Worm (Caenorhabditis elegans) whole organism, L1 larva: ENCODE measurements around the gene srbc-67.

ENCODE experiments used
- C34B4.2 ChIP-seq: sonication (generic microtip); optimal IDR thresholded peaks from 2 replicates; lab custom pipeline; 2017; ENCODE audit warnings: mild to moderate bottlenecking, missing genetic modification characterization, missing compliant biosample characterization
- Y116A8C.19 ChIP-seq: sonication (generic microtip); optimal IDR thresholded peaks from 2 replicates; lab custom pipeline; 2016; ENCODE audit warnings: missing compliant biosample characterization, missing genetic modification characterization, borderline replicate concordance
- aha-1 ChIP-seq: fragments of 150-350 bp; optimal IDR thresholded peaks from 2 replicates; lab custom pipeline; 2014; ENCODE audit warnings: missing biosample characterization, missing genetic modification characterization
- alr-1 ChIP-seq: fragments of 200-800 bp; sonication (Bioruptor generic); optimal IDR thresholded peaks from 2 replicates; lab custom pipeline; 2018; ENCODE audit warnings: borderline replicate concordance, mild to moderate bottlenecking, missing genetic modification characterization, missing compliant biosample characterization
- aly-2 ChIP-seq: fragments of 150-350 bp; optimal IDR thresholded peaks from 2 replicates; lab custom pipeline; 2014; ENCODE audit warnings: missing biosample characterization, missing genetic modification characterization
- ama-1 ChIP-seq: fragments of 150-350 bp; optimal IDR thresholded peaks from 2 replicates; lab custom pipeline; 2014
- blmp-1 ChIP-seq: fragments of 150-350 bp; optimal IDR thresholded peaks from 2 replicates; lab custom pipeline; 2014; ENCODE audit warnings: missing biosample characterization, missing genetic modification characterization
- ceh-8 ChIP-seq: fragments of 200-800 bp; sonication (Bioruptor generic); optimal IDR thresholded peaks from 2 replicates; lab custom pipeline; 2018; ENCODE audit warnings: mild to moderate bottlenecking, missing genetic modification characterization, moderate library complexity, missing compliant biosample characterization
- ceh-90 ChIP-seq: sonication (generic microtip); optimal IDR thresholded peaks from 2 replicates; lab custom pipeline; 2016; ENCODE audit warnings: missing genetic modification characterization, missing compliant biosample characterization
- efl-1 ChIP-seq, 4 experiments: fragments of 150-350 bp; optimal IDR thresholded peaks in 3 of 4; peaks in 1 of 4; 1 replicate in 1 of 4; 2 replicates in 3 of 4; lab custom pipeline; 2014; ENCODE audit warnings: missing biosample characterization in 2 of 4, missing genetic modification characterization in 2 of 4, missing genetic modification reagents in 2 of 4
- efl-3 ChIP-seq: fragments of 200-800 bp; sonication (Bioruptor generic); optimal IDR thresholded peaks from 2 replicates; lab custom pipeline; 2018; ENCODE audit warnings: mild to moderate bottlenecking, missing genetic modification characterization, missing compliant biosample characterization
- egl-13 ChIP-seq: sonication (generic microtip); optimal IDR thresholded peaks from 2 replicates; lab custom pipeline; 2016; ENCODE audit warnings: missing genotype, missing genetic modification reagents, missing genetic modification characterization, missing compliant biosample characterization
- elt-3 ChIP-seq, 6 experiments: fragments of 150-350 bp in 1 of 6; sonication (generic microtip); optimal IDR thresholded peaks; 2 replicates each; lab custom pipeline; 2017 to 2018; ENCODE audit warnings: missing biosample characterization in 6 of 6, missing genetic modification characterization in 6 of 6, inconsistent platforms in 1 of 6
- ets-5 ChIP-seq: fragments of 200-800 bp; sonication (Bioruptor generic); IDR thresholded peaks from 2 replicates; pipeline ENCODE4 v1.3.6; 2022; ENCODE audit warnings: missing genetic modification characterization, missing compliant biosample characterization
- fkh-10 ChIP-seq: sonication (generic microtip); optimal IDR thresholded peaks from 2 replicates; lab custom pipeline; 2017; ENCODE audit warnings: missing biosample characterization, missing genetic modification reagents, missing genetic modification characterization
- fkh-4 ChIP-seq: sonication (generic microtip); optimal IDR thresholded peaks from 2 replicates; lab custom pipeline; 2016; ENCODE audit warnings: missing compliant biosample characterization, missing genetic modification characterization, borderline replicate concordance
- fkh-8 ChIP-seq: sonication (generic microtip); optimal IDR thresholded peaks from 2 replicates; lab custom pipeline; 2016; ENCODE audit warnings: mild to moderate bottlenecking, missing genetic modification characterization, missing compliant biosample characterization
- hlh-17 ChIP-seq: fragments of 200-800 bp; sonication (Bioruptor generic); optimal IDR thresholded peaks from 2 replicates; lab custom pipeline; 2018; ENCODE audit warnings: missing genetic modification characterization, mild to moderate bottlenecking, missing compliant biosample characterization, moderate library complexity, borderline replicate concordance
- hlh-4 ChIP-seq: sonication (generic microtip); optimal IDR thresholded peaks from 2 replicates; lab custom pipeline; 2016; ENCODE audit warnings: mild to moderate bottlenecking, missing genetic modification characterization, missing compliant biosample characterization
- irx-1 ChIP-seq: sonication (generic microtip); optimal IDR thresholded peaks from 2 replicates; lab custom pipeline; 2016; ENCODE audit warnings: missing genetic modification characterization, missing compliant biosample characterization
- isw-1 ChIP-seq: fragments of 200-800 bp; sonication (Bioruptor generic); IDR thresholded peaks from 2 replicates; pipeline ENCODE4 v1.3.6; 2022; ENCODE audit warnings: missing genetic modification characterization, missing compliant biosample characterization
- lin-14 ChIP-seq: fragments of 200-800 bp; sonication (Bioruptor generic); optimal IDR thresholded peaks from 2 replicates; lab custom pipeline; 2018; ENCODE audit warnings: mild to moderate bottlenecking, missing genetic modification characterization, moderate library complexity, missing compliant biosample characterization
- lin-15B ChIP-seq: fragments of 150-350 bp; sonication (generic microtip); optimal IDR thresholded peaks from 3 replicates; lab custom pipeline; 2014; ENCODE audit warnings: missing biosample characterization, missing genetic modification characterization
- lin-39 ChIP-seq: fragments of 150-350 bp; optimal IDR thresholded peaks from 2 replicates; lab custom pipeline; 2014; ENCODE audit warnings: missing biosample characterization, missing genetic modification reagents, missing genetic modification characterization
- lsy-2 ChIP-seq, 2 experiments: fragments of 150-350 bp; optimal IDR thresholded peaks; 2 replicates each; lab custom pipeline; 2014; ENCODE audit warnings: missing biosample characterization in 2 of 2, missing genetic modification characterization in 2 of 2
- mdl-1 ChIP-seq, 2 experiments: fragments of 150-350 bp; optimal IDR thresholded peaks; 2 replicates each; lab custom pipeline; 2014 to 2017; ENCODE audit warnings: missing biosample characterization in 2 of 2, missing genetic modification characterization in 2 of 2, inconsistent platforms in 1 of 2
- mef-2 ChIP-seq: fragments of 150-350 bp; optimal IDR thresholded peaks from 2 replicates; lab custom pipeline; 2014; ENCODE audit warnings: missing biosample characterization, missing genetic modification characterization
- nhr-11 ChIP-seq: fragments of 150-350 bp; optimal IDR thresholded peaks from 2 replicates; lab custom pipeline; 2014; ENCODE audit warnings: missing biosample characterization, missing genetic modification characterization
- nhr-19 ChIP-seq: fragments of 200-800 bp; sonication (Bioruptor generic); conservative IDR thresholded peaks from 2 replicates; pipeline ENCODE4 v1.3.6; 2022; ENCODE audit warnings: missing genetic modification characterization, missing compliant biosample characterization
- nhr-237 ChIP-seq: fragments of 150-350 bp; optimal IDR thresholded peaks from 2 replicates; lab custom pipeline; 2014; ENCODE audit warnings: missing biosample characterization, missing genetic modification characterization
- nhr-28 ChIP-seq: fragments of 150-350 bp; optimal IDR thresholded peaks from 2 replicates; lab custom pipeline; 2014; ENCODE audit warnings: missing biosample characterization, missing genetic modification characterization
- nhr-71 ChIP-seq: sonication (generic microtip); optimal IDR thresholded peaks from 2 replicates; lab custom pipeline; 2016; ENCODE audit warnings: mild to moderate bottlenecking, missing genetic modification characterization, moderate library complexity, missing compliant biosample characterization
- nhr-77 ChIP-seq: fragments of 150-350 bp; optimal IDR thresholded peaks from 2 replicates; lab custom pipeline; 2014; ENCODE audit warnings: missing biosample characterization, missing genetic modification characterization
- nhr-84 ChIP-seq: sonication (generic microtip); optimal IDR thresholded peaks from 2 replicates; lab custom pipeline; 2017; ENCODE audit warnings: missing biosample characterization, missing genetic modification characterization
- nhr-90 ChIP-seq: sonication (generic microtip); optimal IDR thresholded peaks from 2 replicates; lab custom pipeline; 2016; ENCODE audit warnings: mild to moderate bottlenecking, missing genetic modification characterization, missing compliant biosample characterization; ENCODE audit not compliant: poor library complexity
- pqm-1 ChIP-seq: sonication (generic microtip); optimal IDR thresholded peaks from 3 replicates; lab custom pipeline; 2017; ENCODE audit warnings: missing biosample characterization, missing genetic modification characterization
- rnt-1 ChIP-seq: sonication (generic microtip); optimal IDR thresholded peaks from 2 replicates; lab custom pipeline; 2016; ENCODE audit warnings: mild to moderate bottlenecking, missing genetic modification characterization, moderate library complexity, missing compliant biosample characterization
- skn-1 ChIP-seq: fragments of 150-350 bp; optimal IDR thresholded peaks from 2 replicates; lab custom pipeline; 2014; ENCODE audit warnings: missing biosample characterization, missing genetic modification characterization
- snu-23 ChIP-seq: sonication (generic microtip); optimal IDR thresholded peaks from 2 replicates; lab custom pipeline; 2016; ENCODE audit warnings: missing genetic modification characterization, missing compliant biosample characterization
- sox-4 ChIP-seq: sonication (generic microtip); optimal IDR thresholded peaks from 2 replicates; lab custom pipeline; 2016; ENCODE audit warnings: missing genetic modification characterization, missing compliant biosample characterization
- swsn-7 ChIP-seq: sonication (generic microtip); optimal IDR thresholded peaks from 2 replicates; lab custom pipeline; 2016; ENCODE audit warnings: missing genetic modification characterization, missing compliant biosample characterization
- tbx-2 ChIP-seq: sonication (generic microtip); optimal IDR thresholded peaks from 2 replicates; lab custom pipeline; 2016; ENCODE audit warnings: missing genetic modification characterization, missing compliant biosample characterization
- tlp-1 ChIP-seq: fragments of 150-350 bp; optimal IDR thresholded peaks from 2 replicates; lab custom pipeline; 2014; ENCODE audit warnings: missing biosample characterization, missing genetic modification characterization
- unc-130 ChIP-seq: fragments of 150-350 bp; optimal IDR thresholded peaks from 2 replicates; lab custom pipeline; 2017; ENCODE audit warnings: missing biosample characterization, missing genetic modification characterization, inconsistent platforms
- unc-30 ChIP-seq: sonication (generic microtip); optimal IDR thresholded peaks from 2 replicates; lab custom pipeline; 2017; ENCODE audit warnings: missing biosample characterization, missing genetic modification characterization
- vab-15 ChIP-seq: sonication (generic microtip); optimal IDR thresholded peaks from 2 replicates; lab custom pipeline; 2017; ENCODE audit warnings: missing genotype, mild to moderate bottlenecking, missing genetic modification characterization, missing compliant biosample characterization
- zag-1 ChIP-seq: fragments of 150-350 bp; optimal IDR thresholded peaks from 2 replicates; lab custom pipeline; 2014; ENCODE audit warnings: missing biosample characterization, missing genetic modification characterization
- zip-4 ChIP-seq: fragments of 200-800 bp; sonication (Bioruptor generic); optimal IDR thresholded peaks from 2 replicates; lab custom pipeline; 2018; ENCODE audit warnings: mild to moderate bottlenecking, missing genetic modification characterization, moderate library complexity, missing compliant biosample characterization
- ztf-11 ChIP-seq, 2 experiments: sonication (generic microtip); optimal IDR thresholded peaks; 2 replicates each; lab custom pipeline; 2016 to 2017; ENCODE audit warnings: missing genetic modification characterization in 2 of 2, missing biosample characterization in 1 of 2, missing compliant biosample characterization in 1 of 2

The srbc-67 gene

DNA sequence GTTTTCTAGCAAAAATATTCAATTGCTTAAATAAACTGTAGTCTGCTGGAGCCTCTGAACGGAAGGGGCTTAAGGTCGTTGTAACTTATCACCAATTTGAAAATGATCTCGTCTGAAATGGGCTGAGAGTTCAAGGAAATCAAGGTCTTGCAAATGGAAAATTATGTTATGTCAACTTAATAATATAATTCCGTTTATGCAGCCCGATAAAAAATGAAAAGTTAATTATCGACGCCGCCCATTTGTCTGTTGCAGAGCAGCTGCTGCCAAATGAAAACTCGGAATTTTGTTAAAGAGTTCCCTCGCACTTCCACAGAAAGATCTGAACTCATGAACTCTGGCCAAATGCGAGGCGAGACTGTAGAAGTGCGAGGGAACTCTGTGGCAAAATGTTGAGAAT, at the start of gene srbc-67:
TSS of gene srbc-67 (minus strand) at position 101 of the 400 bp plus-strand sequence.
- TF ChIP-seq hlh-17, result no peak
- TF ChIP-seq rnt-1 (tag; lab: Kevin White, UChicago), result no peak
- no peak for TF ChIP-seq lin-15B (tag; lab: Kevin White, UChicago)
- no peak for TF ChIP-seq Y116A8C.19 (tag; lab: Kevin White, UChicago)
- TF ChIP-seq vab-15, result no peak
- TF ChIP-seq, all 84 proteins: peak for 0

DNA sequence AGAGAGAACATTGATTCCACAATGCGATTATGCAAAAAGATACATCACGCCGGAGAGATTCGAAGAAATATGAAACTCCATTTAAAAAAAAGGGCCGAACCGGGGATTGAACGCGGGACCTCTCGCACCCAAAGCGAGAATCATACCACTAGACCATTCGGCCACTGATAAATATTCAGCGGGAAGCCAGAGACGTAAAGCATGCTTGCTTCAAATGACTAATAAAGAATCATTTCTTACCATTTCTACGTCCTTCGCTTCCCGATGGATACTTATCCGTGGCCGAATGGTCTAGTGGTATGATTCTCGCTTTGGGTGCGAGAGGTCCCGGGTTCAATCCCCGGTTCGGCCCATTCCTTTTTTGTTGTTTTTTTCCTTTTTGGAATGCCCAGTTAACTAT, 47.2 kb upstream of the srbc-67 start:
- no peak for TF ChIP-seq lin-39
- no peak for TF ChIP-seq efl-1 (optimal IDR thresholded peaks at IDR 0.05; lab: Kevin White, UChicago)
- TF ChIP-seq efl-1 (GFP tag; optimal IDR thresholded peaks at IDR 0.05 in 1 of 2; lab: Kevin White, UChicago), result peak in 1 of 2 experiments; percentile 16
- TF ChIP-seq, all 84 proteins: peak for 1

DNA sequence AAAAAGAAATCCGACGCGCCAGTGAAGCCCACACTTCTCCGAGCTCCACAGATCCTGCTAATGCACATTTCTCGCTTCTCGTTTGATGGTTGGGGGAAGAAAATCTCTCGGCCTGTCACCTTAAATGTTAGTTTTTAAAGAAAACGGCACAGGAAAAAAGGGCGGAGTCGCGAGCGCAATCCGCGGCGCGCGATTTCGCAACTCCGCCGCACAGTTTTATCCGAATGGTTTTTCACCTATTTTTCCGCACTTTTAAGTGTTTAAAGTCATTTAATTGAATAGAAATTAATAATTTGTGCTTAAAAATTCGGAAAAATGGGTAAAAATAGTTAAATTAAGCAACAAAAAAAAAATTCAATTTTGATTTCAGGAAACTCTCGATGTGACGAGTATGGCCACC, 46.6 kb upstream of the srbc-67 start:
- TF ChIP-seq ets-5 (GFP tag; lab: Robert Waterston, UW) (no peak), lsy-2 (tag; optimal IDR thresholded peaks at IDR 0.05; lab: Kevin White, UChicago) (peak; percentile 19 to 38), nhr-90 (tag; lab: Kevin White, UChicago) (no peak), irx-1 (tag; lab: Kevin White, UChicago) (no peak), isw-1 (GFP tag; lab: Robert Waterston, UW) (no peak), zag-1 (no peak), lin-39 (no peak), unc-130 (tag; lab: Kevin White, UChicago) (peak; percentile 20), nhr-11 (tag; lab: Kevin White, UChicago) (no peak), ama-1 (lab: Kevin White, UChicago) (no peak), mef-2 (tag; lab: Kevin White, UChicago) (no peak), tbx-2 (tag; lab: Kevin White, UChicago) (peak; percentile 12), tlp-1 (tag; lab: Kevin White, UChicago) (no peak), vab-15 (no peak), efl-3 (no peak), nhr-84 (no peak), lin-14 (GFP tag; lab: Kevin White, UChicago) (peak; percentile 21), hlh-4 (tag; lab: Kevin White, UChicago) (no peak), nhr-28 (tag; lab: Kevin White, UChicago) (no peak), fkh-4 (tag; lab: Kevin White, UChicago) (no peak), nhr-237 (tag; lab: Kevin White, UChicago) (no peak), sox-4 (tag; lab: Kevin White, UChicago) (no peak), zip-4 (GFP tag; lab: Kevin White, UChicago) (peak; percentile 1), fkh-10 (GFP tag; lab: Kevin White, UChicago) (no peak), swsn-7 (tag; lab: Kevin White, UChicago) (peak; percentile 47), egl-13 (tag; lab: Kevin White, UChicago) (no peak), ztf-11 (tag; optimal IDR thresholded peaks at IDR 0.05; lab: Kevin White, UChicago) (no peak), aha-1 (tag; lab: Kevin White, UChicago) (no peak), nhr-19 (GFP tag; lab: Robert Waterston, UW) (peak; percentile 38), skn-1 (tag; lab: Kevin White, UChicago) (no peak), lin-15B (tag; lab: Kevin White, UChicago) (no peak), nhr-71 (tag; lab: Kevin White, UChicago) (peak; percentile 48), mdl-1 (tag; optimal IDR thresholded peaks at IDR 0.05; lab: Kevin White, UChicago) (no peak), ceh-8 (GFP tag; lab: Kevin White, UChicago) (no peak), nhr-77 (tag; lab: Kevin White, UChicago) (no peak), ceh-90 (tag; lab: Kevin White, UChicago) (no peak), fkh-8 (tag; lab: Kevin White, UChicago) (no peak), C34B4.2 (tag; lab: Kevin White, UChicago) (no peak), elt-3 (tag; optimal IDR thresholded peaks at IDR 0.05; lab: Kevin White, UChicago) (no peak), snu-23 (peak; percentile 21), unc-30 (tag; lab: Kevin White, UChicago) (no peak), alr-1 (tag; lab: Kevin White, UChicago) (no peak), blmp-1 (tag; lab: Kevin White, UChicago) (no peak), pqm-1 (tag; lab: Kevin White, UChicago) (no peak), rnt-1 (tag; lab: Kevin White, UChicago) (peak; percentile 30), aly-2 (no peak)
